Worm (Caenorhabditis elegans): Measurements from ENCODE around the gene K11D12.7.

K11D12.7 gene

ce11 chrV:5036364-5036763 is at the start of gene K11D12.7:
Gene K11D12.7, minus strand, starts transcription at chrV:5036464.
- TF ChIP-seq C34B4.2 (tag; optimal IDR thresholded peaks at IDR 0.05), result no peak
- TF ChIP-seq nhr-84 (tag; optimal IDR thresholded peaks at IDR 0.05), result no peak
- TF ChIP-seq fkh-4 (tag; optimal IDR thresholded peaks at IDR 0.05; ENCODE audit: borderline replicate concordance), result no peak
- TF ChIP-seq tlp-1 (tag; optimal IDR thresholded peaks at IDR 0.05), result no peak
- TF ChIP-seq zip-4 (GFP tag; optimal IDR thresholded peaks at IDR 0.05), result no peak
- no peak for TF ChIP-seq elt-2 (tag; optimal IDR thresholded peaks at IDR 0.05)
- no peak for TF ChIP-seq hpl-2 (GFP tag; optimal IDR thresholded peaks at IDR 0.05)
- TF ChIP-seq alr-1 (tag; optimal IDR thresholded peaks at IDR 0.05; ENCODE audit: borderline replicate concordance), result no peak
- no peak for TF ChIP-seq nhr-28 (tag; optimal IDR thresholded peaks at IDR 0.05)
- no peak for TF ChIP-seq ceh-90 (tag; optimal IDR thresholded peaks at IDR 0.05)
- TF ChIP-seq tbx-2 (tag; optimal IDR thresholded peaks at IDR 0.05), result no peak
- TF ChIP-seq ztf-4 (tag; optimal IDR thresholded peaks at IDR 0.05), result no peak
- TF ChIP-seq zag-1 (tag; optimal IDR thresholded peaks at IDR 0.05), result no peak
- TF ChIP-seq isw-1 (GFP tag; IDR thresholded peaks at IDR 0.05), result no peak
- no peak for TF ChIP-seq nhr-12 (tag; optimal IDR thresholded peaks at IDR 0.05)
- TF ChIP-seq ceh-63 (GFP tag; optimal IDR thresholded peaks at IDR 0.05), result no peak
- no peak for TF ChIP-seq lin-35 (GFP tag; optimal IDR thresholded peaks at IDR 0.05)
- TF ChIP-seq lin-15B (tag; optimal IDR thresholded peaks at IDR 0.05), result no peak

- TF ChIP-seq C34B4.2 (tag; optimal IDR thresholded peaks at IDR 0.05), result no peak
- TF ChIP-seq fkh-8 (tag; optimal IDR thresholded peaks at IDR 0.05), result no peak
- TF ChIP-seq zag-1 (tag; optimal IDR thresholded peaks at IDR 0.05), result no peak
- TF ChIP-seq ztf-4 (tag; optimal IDR thresholded peaks at IDR 0.05), result no peak
- peak; percentile 64 for TF ChIP-seq skn-1 (tag; optimal IDR thresholded peaks at IDR 0.05)
- TF ChIP-seq pag-3 (tag; optimal IDR thresholded peaks at IDR 0.05; ENCODE audit: borderline replicate concordance, insufficient read depth), result no peak
- TF ChIP-seq nhr-11 (tag; optimal IDR thresholded peaks at IDR 0.05), result no peak
- no peak for TF ChIP-seq F16B12.6 (tag; optimal IDR thresholded peaks at IDR 0.05)
- TF ChIP-seq nhr-90 (tag; optimal IDR thresholded peaks at IDR 0.05; ENCODE audit: poor library complexity), result no peak
- no peak for TF ChIP-seq Y116A8C.19 (tag; optimal IDR thresholded peaks at IDR 0.05; ENCODE audit: borderline replicate concordance)
- no peak for TF ChIP-seq dsc-1 (tag; optimal IDR thresholded peaks at IDR 0.05)
- TF ChIP-seq nhr-84 (tag; optimal IDR thresholded peaks at IDR 0.05), result no peak
- no peak for TF ChIP-seq ceh-63 (GFP tag; optimal IDR thresholded peaks at IDR 0.05)
- no peak for TF ChIP-seq nhr-85 (tag)
- TF ChIP-seq efl-1 (optimal IDR thresholded peaks at IDR 0.05), result no peak
- peak in 1 of 2 experiments; percentile 26 for TF ChIP-seq efl-1 (GFP tag; optimal IDR thresholded peaks at IDR 0.05 in 1 of 2)
- TF ChIP-seq mef-2 (tag; optimal IDR thresholded peaks at IDR 0.05), result no peak
- peak in 1 of 2 experiments; percentile 30 for TF ChIP-seq lsy-2 (tag; optimal IDR thresholded peaks at IDR 0.05)
- TF ChIP-seq nhr-77 (tag; optimal IDR thresholded peaks at IDR 0.05), result no peak
- TF ChIP-seq nhr-47 (tag; optimal IDR thresholded peaks at IDR 0.05), result no peak
Observed at ce11 chrV:5084957-5085465, 48.7 kb upstream of the K11D12.7 start, which contains the start of gene Y58A7A.4. Gene Y58A7A.4, minus strand, starts transcription at chrV:5085007.

- TF ChIP-seq lin-13 (GFP tag; optimal IDR thresholded peaks at IDR 0.05), result no peak
- TF ChIP-seq dpl-1 (GFP tag; optimal IDR thresholded peaks at IDR 0.05), result peak in 2 of 3 experiments; percentile 21 to 24
- TF ChIP-seq swsn-7 (tag; optimal IDR thresholded peaks at IDR 0.05), result peak; percentile 31
- TF ChIP-seq nhr-20 (tag; optimal IDR thresholded peaks at IDR 0.05), result peak; percentile 11
- TF ChIP-seq aha-1 (tag; optimal IDR thresholded peaks at IDR 0.05), result no peak
- TF ChIP-seq elt-3 (tag; optimal IDR thresholded peaks at IDR 0.05), result peak in 2 of 6 experiments; percentile 57 to 60
- peak; percentile 41 for TF ChIP-seq blmp-1 (tag; optimal IDR thresholded peaks at IDR 0.05)
- peak; percentile 36 to 60 for TF ChIP-seq efl-1 (optimal IDR thresholded peaks at IDR 0.05)
- TF ChIP-seq efl-1 (GFP tag; optimal IDR thresholded peaks at IDR 0.05 in 1 of 2), result peak in 1 of 2 experiments; percentile 39
- peak; percentile 22 for TF ChIP-seq nhr-11 (tag; optimal IDR thresholded peaks at IDR 0.05)
- peak; percentile 19; the same call in 1 of the 2 replicates for TF ChIP-seq nhr-19 (GFP tag; conservative IDR thresholded peaks at IDR 0.05)
- no peak for TF ChIP-seq mab-9 (GFP tag; IDR thresholded peaks at IDR 0.05)
- TF ChIP-seq unc-62 (GFP tag; optimal IDR thresholded peaks at IDR 0.05), result no peak
- TF ChIP-seq F16B12.6 (tag; optimal IDR thresholded peaks at IDR 0.05), result peak; percentile 20
- peak; percentile 37 for TF ChIP-seq C16A3.4 (tag; optimal IDR thresholded peaks at IDR 0.05)
- no peak for TF ChIP-seq dsc-1 (tag; optimal IDR thresholded peaks at IDR 0.05)
- TF ChIP-seq ces-1 (GFP tag; optimal IDR thresholded peaks at IDR 0.05), result no peak
- TF ChIP-seq ztf-4 (tag; optimal IDR thresholded peaks at IDR 0.05), result no peak
- TF ChIP-seq hpl-2 (GFP tag; optimal IDR thresholded peaks at IDR 0.05), result peak; percentile 64
- no peak for TF ChIP-seq lin-15B (tag; optimal IDR thresholded peaks at IDR 0.05)
- TF ChIP-seq mep-1 (tag; optimal IDR thresholded peaks at IDR 0.05), result peak; percentile 20
- TF ChIP-seq nhr-237 (tag; optimal IDR thresholded peaks at IDR 0.05), result peak; percentile 61
- TF ChIP-seq nhr-47 (tag; optimal IDR thresholded peaks at IDR 0.05), result peak; percentile 31
- TF ChIP-seq pax-3 (tag; optimal IDR thresholded peaks at IDR 0.05), result no peak
- peak; percentile 93 for TF ChIP-seq skn-1 (tag; optimal IDR thresholded peaks at IDR 0.05)
- no peak for TF ChIP-seq ceh-90 (tag; optimal IDR thresholded peaks at IDR 0.05)
Observed at ce11 chrV:5080853-5081338, 44.6 kb upstream of the K11D12.7 start, which contains the start of gene Y58A7A.3. Gene Y58A7A.3, minus strand, starts transcription at chrV:5080903.

Measured in whole organism, L1 larva.